Worm (Caenorhabditis elegans): ENCODE measurements around the gene tbc-13.

Gene tbc-13

DNA sequence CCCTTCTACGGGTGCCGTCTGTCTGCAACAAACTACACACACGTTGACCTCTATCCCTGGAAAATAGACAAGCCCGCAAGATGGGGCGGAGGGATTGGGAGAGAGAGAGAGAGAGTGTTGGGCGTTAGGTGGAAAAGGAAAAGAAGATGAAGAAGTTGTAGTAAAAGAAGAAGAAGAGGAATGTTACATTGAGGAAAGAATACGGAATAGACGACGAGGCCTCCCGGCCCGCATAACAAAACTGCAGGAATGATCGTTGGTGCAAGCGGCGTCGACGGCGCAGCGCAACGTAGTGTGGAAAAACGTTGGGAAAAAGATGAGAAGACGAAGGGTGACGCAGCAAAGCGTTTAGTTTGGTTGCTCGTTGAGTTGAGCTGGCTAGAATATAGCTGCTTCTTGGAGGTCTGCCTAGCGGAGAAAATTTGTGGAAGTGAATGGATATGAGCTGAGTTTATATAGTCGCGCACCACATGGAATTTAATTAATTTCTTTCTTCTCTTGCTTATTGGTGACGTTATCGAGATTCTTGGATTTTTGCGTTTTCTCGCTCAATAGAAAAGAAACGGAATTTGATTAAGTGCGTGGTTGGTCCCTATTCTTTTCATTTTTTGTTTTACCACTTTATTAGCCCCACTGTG lies 25.4 kb downstream of the tbc-13 start:
- TF ChIP-seq unc-130 (tag; optimal IDR thresholded peaks at IDR 0.05) (peak; percentile 71), jun-1 (tag; optimal IDR thresholded peaks at IDR 0.05) (no peak), mef-2 (tag; optimal IDR thresholded peaks at IDR 0.05) (peak; percentile 14), ceh-82 (tag; optimal IDR thresholded peaks at IDR 0.05) (peak; percentile 23 to 71 (median 57)), fkh-10 (GFP tag; optimal IDR thresholded peaks at IDR 0.05) (peak; percentile 16), tlp-1 (tag; optimal IDR thresholded peaks at IDR 0.05) (no peak), snu-23 (GFP tag; optimal IDR thresholded peaks at IDR 0.05) (peak; percentile 88), pqm-1 (tag; optimal IDR thresholded peaks at IDR 0.05) (no peak), mep-1 (tag; optimal IDR thresholded peaks at IDR 0.05) (peak; percentile 48), egl-13 (tag; optimal IDR thresholded peaks at IDR 0.05) (peak; percentile 48), C04F5.9 (tag; optimal IDR thresholded peaks at IDR 0.05) (no peak), fkh-8 (tag; optimal IDR thresholded peaks at IDR 0.05) (peak; percentile 80), elt-2 (tag; optimal IDR thresholded peaks at IDR 0.05) (no peak), aha-1 (tag; optimal IDR thresholded peaks at IDR 0.05) (no peak), tbx-2 (tag; optimal IDR thresholded peaks at IDR 0.05) (peak; percentile 85), xbp-1 (tag; optimal IDR thresholded peaks at IDR 0.05) (peak; percentile 62), F16B12.6 (tag; optimal IDR thresholded peaks at IDR 0.05) (no peak), Y116A8C.19 (tag; optimal IDR thresholded peaks at IDR 0.05; ENCODE audit: borderline replicate concordance) (no peak), lin-35 (GFP tag; optimal IDR thresholded peaks at IDR 0.05) (peak; percentile 9 to 23), lin-13 (GFP tag; optimal IDR thresholded peaks at IDR 0.05) (no peak), sptf-1 (tag; optimal IDR thresholded peaks at IDR 0.05) (no peak), C34B4.2 (tag; optimal IDR thresholded peaks at IDR 0.05) (no peak), efl-3 (GFP tag; optimal IDR thresholded peaks at IDR 0.05) (no peak), zip-4 (GFP tag; optimal IDR thresholded peaks at IDR 0.05) (no peak), efl-1 (optimal IDR thresholded peaks at IDR 0.05) (peak; percentile 12 to 27), efl-1 (GFP tag; optimal IDR thresholded peaks at IDR 0.05 in 1 of 2) (peak in 1 of 2 experiments; percentile 58), aly-2 (tag; optimal IDR thresholded peaks at IDR 0.05) (no peak), zag-1 (tag; optimal IDR thresholded peaks at IDR 0.05) (peak; percentile 43), nhr-11 (tag; optimal IDR thresholded peaks at IDR 0.05) (no peak), dpl-1 (GFP tag; optimal IDR thresholded peaks at IDR 0.05) (no peak), nhr-85 (tag) (peak; percentile 88), alr-1 (tag; optimal IDR thresholded peaks at IDR 0.05; ENCODE audit: borderline replicate concordance) (no peak), lir-3 (tag; optimal IDR thresholded peaks at IDR 0.05; ENCODE audit: poor library complexity) (peak; percentile 60), skn-1 (tag; optimal IDR thresholded peaks at IDR 0.05) (peak; percentile 20), nhr-84 (tag; optimal IDR thresholded peaks at IDR 0.05) (no peak), elt-3 (tag; optimal IDR thresholded peaks at IDR 0.05) (peak in 3 of 6 experiments; percentile 3 to 46 (median 42)), ceh-63 (GFP tag; optimal IDR thresholded peaks at IDR 0.05) (no peak), sox-4 (tag; optimal IDR thresholded peaks at IDR 0.05) (no peak), unc-62 (GFP tag; optimal IDR thresholded peaks at IDR 0.05) (no peak), rnt-1 (tag; optimal IDR thresholded peaks at IDR 0.05) (peak; percentile 72), nhr-76 (tag; optimal IDR thresholded peaks at IDR 0.05) (no peak), lsy-2 (tag; optimal IDR thresholded peaks at IDR 0.05) (peak; percentile 49 to 63), nhr-28 (tag; optimal IDR thresholded peaks at IDR 0.05) (no peak), ets-5 (GFP tag; IDR thresholded peaks at IDR 0.05) (no peak), ztf-4 (tag; optimal IDR thresholded peaks at IDR 0.05) (peak; percentile 78), C16A3.4 (tag; optimal IDR thresholded peaks at IDR 0.05) (peak; percentile 51), hpl-2 (GFP tag; optimal IDR thresholded peaks at IDR 0.05) (no peak), nhr-12 (tag; optimal IDR thresholded peaks at IDR 0.05) (no peak), nhr-71 (tag; optimal IDR thresholded peaks at IDR 0.05) (peak; percentile 90), nhr-47 (tag; optimal IDR thresholded peaks at IDR 0.05) (peak; percentile 75), unc-86 (tag; optimal IDR thresholded peaks at IDR 0.05) (peak; percentile 80), swsn-7 (tag; optimal IDR thresholded peaks at IDR 0.05) (peak; percentile 74), nhr-237 (tag; optimal IDR thresholded peaks at IDR 0.05) (no peak), hlh-4 (tag; optimal IDR thresholded peaks at IDR 0.05) (no peak)
